Fruit fly (Drosophila melanogaster) whole organism, embryonic: ENCODE data around the gene CG17329.

Experiments
- Adf1 ChIP-seq: fragments of 200-800 bp; sonication (Bioruptor generic); IDR thresholded peaks from 2 replicates; pipeline ENCODE4 v1.3.6; 2022; ENCODE audit warnings: missing biosample characterization, missing genetic modification characterization
- Atf3 ChIP-seq: fragments of 200-800 bp; sonication (Bioruptor generic); optimal IDR thresholded peaks from 3 replicates; lab custom pipeline; 2016; ENCODE audit warnings: missing biosample characterization, missing genetic modification characterization
- Blimp-1 ChIP-seq: fragments of 200-800 bp; sonication (Bioruptor generic); optimal IDR thresholded peaks from 3 replicates; lab custom pipeline; 2018; ENCODE audit warnings: missing biosample characterization, missing genetic modification characterization, mild to moderate bottlenecking, moderate library complexity, missing genetic modification reagents
- CG10654 ChIP-seq: fragments of 200-800 bp; sonication (Bioruptor generic); optimal IDR thresholded peaks from 2 replicates; lab custom pipeline; 2016; ENCODE audit warnings: missing biosample characterization, missing genetic modification characterization
- CG11093 ChIP-seq: fragments of 200-800 bp; sonication (Bioruptor generic); IDR thresholded peaks from 3 replicates; pipeline ENCODE4 v1.3.6; 2022; ENCODE audit warnings: missing biosample characterization, missing genetic modification characterization
- CG11398 ChIP-seq: fragments of 200-800 bp; sonication (Bioruptor generic); optimal IDR thresholded peaks from 2 replicates; lab custom pipeline; 2016; ENCODE audit warnings: missing biosample characterization, missing genetic modification characterization
- CG13894 ChIP-seq: fragments of 200-800 bp; sonication (Bioruptor generic); optimal IDR thresholded peaks from 3 replicates; lab custom pipeline; 2018; ENCODE audit warnings: missing biosample characterization, mild to moderate bottlenecking, missing genetic modification characterization, moderate library complexity
- CG1603 ChIP-seq: fragments of 200-800 bp; sonication (Bioruptor generic); optimal IDR thresholded peaks from 2 replicates; lab custom pipeline; 2019; ENCODE audit warnings: missing biosample characterization, mild to moderate bottlenecking, missing genetic modification characterization, moderate library complexity
- CG17186 ChIP-seq: fragments of 200-800 bp; sonication (Bioruptor generic); optimal IDR thresholded peaks from 3 replicates; lab custom pipeline; 2017; ENCODE audit warnings: missing biosample characterization, missing genetic modification reagents, missing genetic modification characterization
- CG18011 ChIP-seq: fragments of 200-800 bp; sonication (Bioruptor generic); optimal IDR thresholded peaks from 2 replicates; lab custom pipeline; 2017; ENCODE audit warnings: missing biosample characterization, missing genetic modification characterization, mild to moderate bottlenecking, moderate library complexity, missing genotype
- CG2116 ChIP-seq: fragments of 200-800 bp; sonication (Bioruptor generic); optimal IDR thresholded peaks from 3 replicates; lab custom pipeline; 2018; ENCODE audit warnings: missing biosample characterization, mild to moderate bottlenecking, missing genetic modification characterization
- CG2202 ChIP-seq: fragments of 200-800 bp; sonication (Bioruptor generic); optimal IDR thresholded peaks from 2 replicates; lab custom pipeline; 2018; ENCODE audit warnings: missing biosample characterization, mild to moderate bottlenecking, missing genetic modification characterization
- CG4328 ChIP-seq: fragments of 200-800 bp; sonication (Bioruptor generic); optimal IDR thresholded peaks from 3 replicates; lab custom pipeline; 2017; ENCODE audit warnings: missing biosample characterization, missing genetic modification reagents, missing genetic modification characterization
- CG4730 ChIP-seq: fragments of 200-800 bp; sonication (Bioruptor generic); IDR thresholded peaks from 2 replicates; pipeline ENCODE4 v1.3.6; 2022; ENCODE audit warnings: missing biosample characterization, missing genetic modification characterization
- CG6765 ChIP-seq: fragments of 200-800 bp; sonication (Bioruptor generic); optimal IDR thresholded peaks from 3 replicates; lab custom pipeline; 2017; ENCODE audit warnings: missing biosample characterization, mild to moderate bottlenecking, missing genetic modification characterization
- CG6813 ChIP-seq: fragments of 200-800 bp; sonication (Bioruptor generic); optimal IDR thresholded peaks from 2 replicates; lab custom pipeline; 2017; ENCODE audit warnings: missing biosample characterization, missing genetic modification characterization, mild to moderate bottlenecking, moderate library complexity, missing genetic modification reagents
- CG7745 ChIP-seq: fragments of 200-800 bp; sonication (Bioruptor generic); optimal IDR thresholded peaks from 2 replicates; lab custom pipeline; 2018; ENCODE audit warnings: missing biosample characterization, mild to moderate bottlenecking, missing genetic modification characterization, moderate library complexity
- CG7786 ChIP-seq: fragments of 200-800 bp; sonication (Bioruptor generic); optimal IDR thresholded peaks from 2 replicates; lab custom pipeline; 2016; ENCODE audit warnings: missing biosample characterization, missing genetic modification characterization
- CG9817 ChIP-seq: fragments of 200-800 bp; sonication (Bioruptor generic); optimal IDR thresholded peaks from 2 replicates; lab custom pipeline; 2018; ENCODE audit warnings: missing biosample characterization, mild to moderate bottlenecking, missing genetic modification characterization, moderate library complexity
- CG9876 ChIP-seq: fragments of 200-800 bp; sonication (Bioruptor generic); optimal IDR thresholded peaks from 2 replicates; lab custom pipeline; 2016; ENCODE audit warnings: missing biosample characterization, missing genetic modification characterization
- Dad ChIP-seq: fragments of 200-800 bp; sonication (Bioruptor generic); optimal IDR thresholded peaks from 3 replicates; lab custom pipeline; 2016; ENCODE audit warnings: missing biosample characterization, missing genetic modification characterization
- Dip2 ChIP-seq: fragments of 200-800 bp; sonication (Bioruptor generic); IDR thresholded peaks from 2 replicates; pipeline ENCODE4 v1.3.6; 2022; ENCODE audit warnings: missing biosample characterization, missing genetic modification characterization
- Hand ChIP-seq: fragments of 200-800 bp; sonication (Bioruptor generic); optimal IDR thresholded peaks from 2 replicates; lab custom pipeline; 2017; ENCODE audit warnings: mild to moderate bottlenecking, missing biosample characterization, missing genetic modification reagents, missing genetic modification characterization
- HmgD ChIP-seq: fragments of 200-800 bp; sonication (Bioruptor generic); optimal IDR thresholded peaks from 3 replicates; lab custom pipeline; 2016; ENCODE audit warnings: missing biosample characterization, missing genetic modification characterization
- Hr3 ChIP-seq: fragments of 200-800 bp; sonication (Bioruptor generic); optimal IDR thresholded peaks from 3 replicates; lab custom pipeline; 2016; ENCODE audit warnings: missing biosample characterization, missing genetic modification characterization
- Lim3 ChIP-seq: fragments of 200-800 bp; sonication (Bioruptor generic); IDR thresholded peaks from 2 replicates; pipeline ENCODE4 v1.3.6; 2022; ENCODE audit warnings: missing biosample characterization, missing genetic modification characterization
- Lpt ChIP-seq: fragments of >200 bp; optimal IDR thresholded peaks from 2 replicates; lab custom pipeline; 2018; ENCODE audit warnings: missing biosample characterization, missing genetic modification characterization
- Mes4 ChIP-seq: fragments of 200-800 bp; sonication (Bioruptor generic); optimal IDR thresholded peaks from 2 replicates; lab custom pipeline; 2016; ENCODE audit warnings: missing biosample characterization, missing genetic modification characterization
- NC2β ChIP-seq: fragments of 200-800 bp; sonication (Bioruptor generic); optimal IDR thresholded peaks from 2 replicates; lab custom pipeline; 2016; ENCODE audit warnings: missing biosample characterization, missing genetic modification characterization
- Oli ChIP-seq: fragments of 200-800 bp; sonication (Bioruptor generic); optimal IDR thresholded peaks from 2 replicates; lab custom pipeline; 2018; ENCODE audit warnings: missing biosample characterization, mild to moderate bottlenecking, missing genetic modification characterization, moderate library complexity
- Ravus ChIP-seq: fragments of 200-800 bp; sonication (Bioruptor generic); IDR thresholded peaks from 2 replicates; pipeline ENCODE4 v1.3.6; 2022; ENCODE audit warnings: missing biosample characterization, missing genetic modification characterization
- Sry-δ ChIP-seq: fragments of 200-800 bp; sonication (Bioruptor generic); optimal IDR thresholded peaks from 2 replicates; lab custom pipeline; 2016; ENCODE audit warnings: missing biosample characterization, missing genetic modification characterization
- br ChIP-seq: fragments of >200 bp; optimal IDR thresholded peaks from 2 replicates; lab custom pipeline; 2017
- chinmo ChIP-seq: fragments of 200-800 bp; sonication (Bioruptor generic); IDR thresholded peaks from 4 replicates; pipeline ENCODE4 v1.3.6; 2022; ENCODE audit warnings: missing biosample characterization, missing genetic modification characterization; ENCODE audit not compliant: partially characterized antibody
- ewg ChIP-seq: fragments of 200-800 bp; sonication (Bioruptor generic); optimal IDR thresholded peaks from 3 replicates; lab custom pipeline; 2017; ENCODE audit warnings: mild to moderate bottlenecking, missing biosample characterization, missing genetic modification reagents, missing genetic modification characterization
- grn ChIP-seq: fragments of 200-800 bp; sonication (Bioruptor generic); optimal IDR thresholded peaks from 3 replicates; lab custom pipeline; 2017; ENCODE audit warnings: missing biosample characterization, missing genetic modification characterization
- hb ChIP-seq: fragments of 200-800 bp; sonication (Bioruptor generic); IDR thresholded peaks from 3 replicates; pipeline ENCODE4 v1.3.6; 2022; ENCODE audit warnings: missing biosample characterization, missing genetic modification characterization; ENCODE audit not compliant: partially characterized antibody
- insv ChIP-seq, 2 experiments: fragments of 200-800 bp; sonication (Bioruptor generic); optimal IDR thresholded peaks; 3 replicates each; lab custom pipeline; 2016 to 2018; ENCODE audit warnings: missing biosample characterization in 2 of 2, missing genetic modification characterization in 2 of 2
- jigr1 ChIP-seq: fragments of 200-800 bp; sonication (Bioruptor generic); IDR thresholded peaks from 3 replicates; pipeline ENCODE4 v1.3.6; 2022; ENCODE audit warnings: missing biosample characterization, missing genetic modification characterization
- lilli ChIP-seq: fragments of 200-800 bp; sonication (Bioruptor generic); optimal IDR thresholded peaks from 3 replicates; lab custom pipeline; 2016; ENCODE audit warnings: missing biosample characterization, missing genetic modification characterization
- pum ChIP-seq: fragments of 200-800 bp; sonication (Bioruptor generic); optimal IDR thresholded peaks from 2 replicates; lab custom pipeline; 2016; ENCODE audit warnings: missing biosample characterization, missing genetic modification characterization
- ranshi ChIP-seq: fragments of 200-800 bp; sonication (Bioruptor generic); IDR thresholded peaks from 2 replicates; pipeline ENCODE4 v1.3.6; 2022; ENCODE audit warnings: missing biosample characterization, missing genetic modification characterization
- run ChIP-seq: fragments of 200-800 bp; sonication (Bioruptor generic); optimal IDR thresholded peaks from 3 replicates; lab custom pipeline; 2018; ENCODE audit warnings: missing biosample characterization, mild to moderate bottlenecking, missing genetic modification characterization
- sc ChIP-seq, 3 experiments: fragments of >200 bp in 2 of 3; fragments of 200-800 bp in 1 of 3; sonication (Bioruptor generic) in 1 of 3; optimal IDR thresholded peaks; 2 replicates in 2 of 3; 3 replicates in 1 of 3; lab custom pipeline; 2017; ENCODE audit warnings: mild to moderate bottlenecking in 1 of 3, missing biosample characterization in 1 of 3, missing genetic modification characterization in 1 of 3, missing genetic modification reagents in 1 of 3
- schlank ChIP-seq: fragments of 200-800 bp; sonication (Bioruptor generic); optimal IDR thresholded peaks from 2 replicates; lab custom pipeline; 2018; ENCODE audit warnings: missing biosample characterization, mild to moderate bottlenecking, missing genetic modification characterization
- sens-2 ChIP-seq: fragments of 200-800 bp; sonication (Bioruptor generic); IDR thresholded peaks from 2 replicates; pipeline ENCODE4 v1.3.6; 2022; ENCODE audit warnings: missing biosample characterization, missing genetic modification characterization
- sima ChIP-seq: fragments of 200-800 bp; sonication (Bioruptor generic); optimal IDR thresholded peaks from 2 replicates; lab custom pipeline; 2016; ENCODE audit warnings: missing biosample characterization, missing genetic modification characterization
- toy ChIP-seq: fragments of 200-800 bp; sonication (Bioruptor generic); IDR thresholded peaks from 2 replicates; pipeline ENCODE4 v1.3.6; 2022; ENCODE audit warnings: missing biosample characterization, missing genetic modification characterization
- zf30C ChIP-seq: fragments of 200-800 bp; sonication (Bioruptor generic); optimal IDR thresholded peaks from 3 replicates; lab custom pipeline; 2018; ENCODE audit warnings: missing biosample characterization, mild to moderate bottlenecking, missing genetic modification characterization

CG17329 gene

dm6 chr2L:16287602-16288392 lies 3.3 kb upstream of the CG17329 start, which contains the start of the genes crp and pkaap (continued):
- TF ChIP-seq lilli (peak; percentile 93), CG18011 (peak; percentile 46), HmgD (GFP tag; lab: Kevin White, UChicago) (peak; percentile 85), sc (optimal IDR thresholded peaks at IDR 0.05; lab: Kevin White, UChicago) (no peak), sc (GFP tag; optimal IDR thresholded peaks at IDR 0.05; lab: Kevin White, UChicago) (peak; percentile 45), Adf1 (no peak), CG11093 (GFP tag; lab: Robert Waterston, UW) (peak; percentile 55; the same call in 2 of the 3 replicates), sens-2 (no peak), ranshi (GFP tag; lab: Robert Waterston, UW) (no peak), Dip2 (GFP tag; lab: Robert Waterston, UW) (no peak), CG6813 (GFP tag; lab: Kevin White, UChicago) (peak; percentile 64), pum (GFP tag; lab: Kevin White, UChicago) (peak; percentile 87), hb (no peak), Ravus (GFP tag; lab: Robert Waterston, UW) (no peak), zf30C (peak; percentile 71), run (peak; percentile 25), Hr3 (GFP tag; lab: Kevin White, UChicago) (peak; percentile 66), jigr1 (GFP tag; lab: Robert Waterston, UW) (no peak), ewg (GFP tag; lab: Kevin White, UChicago) (peak; percentile 43), CG17186 (GFP tag; lab: Kevin White, UChicago) (peak; percentile 71), CG13894 (tag; lab: Kevin White, UChicago) (peak; percentile 89), insv (GFP tag; optimal IDR thresholded peaks at IDR 0.05; lab: Kevin White, UChicago) (peak in 1 of 2 experiments; percentile 77), Lpt (no peak), CG2116 (GFP tag; lab: Kevin White, UChicago) (peak; percentile 76), CG7745 (peak; percentile 34), Lim3 (GFP tag; lab: Robert Waterston, UW) (no peak), CG4328 (GFP tag; lab: Kevin White, UChicago) (peak; percentile 68), CG9876 (peak; percentile 84), CG1603 (tag; lab: Kevin White, UChicago) (peak; percentile 89), br (lab: Kevin White, UChicago) (no peak), Blimp-1 (peak; percentile 55), CG6765 (GFP tag; lab: Kevin White, UChicago) (peak; percentile 19), CG11398 (GFP tag; lab: Kevin White, UChicago) (peak; percentile 85), schlank (tag; lab: Kevin White, UChicago) (peak; percentile 61), Oli (tag; lab: Kevin White, UChicago) (no peak), Mes4 (peak; percentile 72), CG7786 (GFP tag; lab: Kevin White, UChicago) (peak; percentile 76), CG9817 (tag; lab: Kevin White, UChicago) (peak; percentile 70), Dad (GFP tag; lab: Kevin White, UChicago) (peak; percentile 87), sima (GFP tag; lab: Kevin White, UChicago) (peak; percentile 20), Sry-δ (peak; percentile 93), Hand (peak; percentile 64), CG4730 (GFP tag; lab: Robert Waterston, UW) (no peak), Atf3 (GFP tag; lab: Kevin White, UChicago) (peak; percentile 54), grn (GFP tag; lab: Kevin White, UChicago) (peak; percentile 90), toy (GFP tag; lab: Robert Waterston, UW) (no peak), NC2β (GFP tag; lab: Kevin White, UChicago) (peak; percentile 86), CG10654 (peak; percentile 82), chinmo (GFP tag; lab: Robert Waterston, UW) (no peak), CG2202 (peak; percentile 41)
